Worm (Caenorhabditis elegans) whole organism, late embryonic: ENCODE measurements around the gene faah-2.

ENCODE experiments used
- F13H6.1 ChIP-seq: sonication (generic microtip); optimal IDR thresholded peaks from 2 replicates; lab custom pipeline; 2016; ENCODE audit warnings: missing genetic modification characterization, missing compliant biosample characterization
- K02D7.2 ChIP-seq: sonication (generic microtip); optimal IDR thresholded peaks from 2 replicates; lab custom pipeline; 2017; ENCODE audit warnings: mild to moderate bottlenecking, missing genetic modification characterization, missing compliant biosample characterization
- K09A11.1 ChIP-seq: sonication (generic microtip); optimal IDR thresholded peaks from 2 replicates; lab custom pipeline; 2017; ENCODE audit warnings: antibody characterized with exemption, mild to moderate bottlenecking, missing genetic modification characterization, missing compliant biosample characterization; ENCODE audit not compliant: insufficient read depth
- T23F11.4 ChIP-seq: fragments of 200-800 bp; sonication (Bioruptor generic); optimal IDR thresholded peaks from 2 replicates; lab custom pipeline; 2018; ENCODE audit warnings: mild to moderate bottlenecking, missing genetic modification characterization, missing compliant biosample characterization
- ama-1 ChIP-seq: fragments of 150-350 bp; optimal IDR thresholded peaks from 2 replicates; lab custom pipeline; 2014
- ceh-14 ChIP-seq: sonication (generic microtip); optimal IDR thresholded peaks from 2 replicates; lab custom pipeline; 2016; ENCODE audit warnings: missing genotype, missing genetic modification characterization, missing compliant biosample characterization
- ceh-18 ChIP-seq: sonication (generic microtip); optimal IDR thresholded peaks from 2 replicates; lab custom pipeline; 2016; ENCODE audit warnings: missing genetic modification characterization, missing compliant biosample characterization
- ceh-19 ChIP-seq: fragments of 200-800 bp; sonication (Bioruptor generic); optimal IDR thresholded peaks from 2 replicates; lab custom pipeline; 2018; ENCODE audit warnings: mild to moderate bottlenecking, missing genetic modification characterization, missing compliant biosample characterization
- ceh-2 ChIP-seq: sonication (generic microtip); optimal IDR thresholded peaks from 2 replicates; lab custom pipeline; 2016; ENCODE audit warnings: missing genotype, missing genetic modification characterization, missing compliant biosample characterization
- ceh-30 ChIP-seq: fragments of 150-350 bp; optimal IDR thresholded peaks from 2 replicates; lab custom pipeline; 2014; ENCODE audit warnings: missing biosample characterization, missing genetic modification characterization
- ceh-31 ChIP-seq: sonication (generic microtip); optimal IDR thresholded peaks from 2 replicates; lab custom pipeline; 2016; ENCODE audit warnings: missing genetic modification characterization, missing compliant biosample characterization
- ceh-34 ChIP-seq: sonication (generic microtip); optimal IDR thresholded peaks from 2 replicates; lab custom pipeline; 2016; ENCODE audit warnings: mild to moderate bottlenecking, missing genetic modification characterization, missing compliant biosample characterization
- ceh-6 ChIP-seq: fragments of 200-800 bp; sonication (Bioruptor generic); optimal IDR thresholded peaks from 2 replicates; lab custom pipeline; 2018; ENCODE audit warnings: mild to moderate bottlenecking, missing genetic modification characterization, missing compliant biosample characterization
- che-1 ChIP-seq: sonication (generic microtip); optimal IDR thresholded peaks from 2 replicates; lab custom pipeline; 2016; ENCODE audit warnings: mild to moderate bottlenecking, missing genetic modification characterization, missing compliant biosample characterization
- dmd-4 ChIP-seq: sonication (generic microtip); optimal IDR thresholded peaks from 2 replicates; lab custom pipeline; 2016; ENCODE audit warnings: borderline replicate concordance, missing genetic modification characterization, missing compliant biosample characterization
- ets-4 ChIP-seq: sonication (generic microtip); optimal IDR thresholded peaks from 2 replicates; lab custom pipeline; 2016; ENCODE audit warnings: missing genetic modification characterization, missing compliant biosample characterization
- fax-1 ChIP-seq: sonication (generic microtip); optimal IDR thresholded peaks from 2 replicates; lab custom pipeline; 2016; ENCODE audit warnings: missing genotype, missing genetic modification characterization, missing compliant biosample characterization
- fkh-6 ChIP-seq: sonication (generic microtip); optimal IDR thresholded peaks from 2 replicates; lab custom pipeline; 2016; ENCODE audit warnings: missing genetic modification characterization, missing compliant biosample characterization
- hlh-30 ChIP-seq: sonication (generic microtip); optimal IDR thresholded peaks from 2 replicates; lab custom pipeline; 2017; ENCODE audit warnings: antibody characterized with exemption, missing genetic modification characterization, missing compliant biosample characterization; ENCODE audit not compliant: insufficient read depth
- hlh-6 ChIP-seq: sonication (generic microtip); optimal IDR thresholded peaks from 2 replicates; lab custom pipeline; 2016; ENCODE audit warnings: missing genotype, missing genetic modification characterization, missing compliant biosample characterization
- lim-6 ChIP-seq: sonication (generic microtip); optimal IDR thresholded peaks from 2 replicates; lab custom pipeline; 2016; ENCODE audit warnings: missing genetic modification characterization, missing compliant biosample characterization
- madf-2 ChIP-seq: sonication (generic microtip); optimal IDR thresholded peaks from 2 replicates; lab custom pipeline; 2017; ENCODE audit warnings: missing genetic modification characterization, missing compliant biosample characterization
- mec-3 ChIP-seq: sonication (generic microtip); optimal IDR thresholded peaks from 2 replicates; lab custom pipeline; 2016; ENCODE audit warnings: borderline replicate concordance, missing genetic modification characterization, missing compliant biosample characterization
- nhr-11 ChIP-seq: fragments of 150-350 bp; optimal IDR thresholded peaks from 2 replicates; lab custom pipeline; 2014; ENCODE audit warnings: missing biosample characterization, missing genetic modification characterization
- nhr-232 ChIP-seq: sonication (generic microtip); optimal IDR thresholded peaks from 2 replicates; lab custom pipeline; 2016; ENCODE audit warnings: missing genetic modification characterization, missing compliant biosample characterization
- npax-4 ChIP-seq: sonication (generic microtip); optimal IDR thresholded peaks from 2 replicates; lab custom pipeline; 2016; ENCODE audit warnings: missing genetic modification characterization, missing compliant biosample characterization
- odd-2 ChIP-seq: sonication (generic microtip); optimal IDR thresholded peaks from 2 replicates; lab custom pipeline; 2017; ENCODE audit warnings: antibody characterized with exemption, mild to moderate bottlenecking, missing genetic modification characterization, missing compliant biosample characterization
- pat-9 ChIP-seq: fragments of 200-800 bp; sonication (Bioruptor generic); optimal IDR thresholded peaks from 2 replicates; lab custom pipeline; 2018; ENCODE audit warnings: mild to moderate bottlenecking, missing genetic modification characterization, moderate library complexity, missing compliant biosample characterization
- pros-1 ChIP-seq: fragments of 150-350 bp; optimal IDR thresholded peaks from 2 replicates; lab custom pipeline; 2014; ENCODE audit warnings: missing biosample characterization, missing genetic modification reagents, missing genetic modification characterization
- sdc-2 ChIP-seq: sonication (generic microtip); optimal IDR thresholded peaks from 2 replicates; lab custom pipeline; 2016; ENCODE audit warnings: missing genotype, missing genetic modification characterization, missing compliant biosample characterization
- sox-2 ChIP-seq: fragments of 200-800 bp; sonication (Bioruptor generic); IDR thresholded peaks from 2 replicates; pipeline ENCODE4 v1.3.6; 2022; ENCODE audit warnings: missing genetic modification reagents, missing genetic modification characterization, missing compliant biosample characterization
- syd-9 ChIP-seq: sonication (generic microtip); optimal IDR thresholded peaks from 2 replicates; lab custom pipeline; 2016; ENCODE audit warnings: mild to moderate bottlenecking, missing genetic modification characterization, moderate library complexity, missing compliant biosample characterization
- tbx-7 ChIP-seq: sonication (generic microtip); optimal IDR thresholded peaks from 2 replicates; lab custom pipeline; 2016; ENCODE audit warnings: missing genotype, missing genetic modification characterization, missing compliant biosample characterization
- unc-42 ChIP-seq: sonication (generic microtip); optimal IDR thresholded peaks from 2 replicates; lab custom pipeline; 2016; ENCODE audit warnings: missing genotype, missing genetic modification characterization, missing compliant biosample characterization
- unc-55 ChIP-seq: sonication (generic microtip); optimal IDR thresholded peaks from 2 replicates; lab custom pipeline; 2017; ENCODE audit warnings: missing biosample characterization, missing genetic modification reagents, missing genetic modification characterization
- unc-86 ChIP-seq: sonication (generic microtip); optimal IDR thresholded peaks from 2 replicates; lab custom pipeline; 2016; ENCODE audit warnings: missing genetic modification characterization, missing compliant biosample characterization
- zip-5 ChIP-seq: sonication (generic microtip); optimal IDR thresholded peaks from 2 replicates; lab custom pipeline; 2016; ENCODE audit warnings: missing genetic modification characterization, missing compliant biosample characterization

The faah-2 gene

ce11 chrIV:8152688-8153087 lies 443 bp downstream of the faah-2 start:
- TF ChIP-seq hlh-30 (tag; lab: Kevin White, UChicago) (no peak), ceh-30 (tag; lab: Kevin White, UChicago) (no peak), F13H6.1 (tag; lab: Kevin White, UChicago) (no peak), tbx-7 (no peak), syd-9 (tag; lab: Kevin White, UChicago) (no peak), dmd-4 (tag; lab: Kevin White, UChicago) (no peak), pat-9 (tag; lab: Kevin White, UChicago) (no peak), T23F11.4 (no peak)

DNA sequence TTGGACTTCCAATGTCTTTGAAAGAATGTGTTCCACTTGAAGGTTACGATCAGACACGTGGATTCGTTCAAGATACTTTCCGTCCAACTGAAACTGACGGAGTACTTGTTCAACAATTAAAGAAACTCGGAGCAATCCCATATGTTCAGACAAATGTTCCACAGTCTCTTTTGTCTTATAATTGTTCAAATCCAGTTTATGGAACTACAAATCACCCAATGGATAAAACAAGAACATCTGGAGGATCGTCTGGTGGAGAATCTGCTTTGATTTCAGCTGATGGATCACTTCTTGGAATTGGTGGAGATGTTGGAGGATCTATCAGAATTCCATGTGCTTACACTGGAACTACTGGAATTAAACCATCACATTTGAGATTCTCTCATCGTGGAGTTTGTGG lies 918 bp downstream of the faah-2 start:
- no peak for TF ChIP-seq unc-55 (GFP tag; lab: Kevin White, UChicago)
- no peak for TF ChIP-seq pat-9 (tag; lab: Kevin White, UChicago)
- TF ChIP-seq ceh-6 (GFP tag; lab: Kevin White, UChicago), result no peak
- TF ChIP-seq K09A11.1, result no peak
- no peak for TF ChIP-seq hlh-6
- TF ChIP-seq mec-3 (tag; lab: Kevin White, UChicago), result no peak
- no peak for TF ChIP-seq madf-2 (tag; lab: Kevin White, UChicago)

DNA sequence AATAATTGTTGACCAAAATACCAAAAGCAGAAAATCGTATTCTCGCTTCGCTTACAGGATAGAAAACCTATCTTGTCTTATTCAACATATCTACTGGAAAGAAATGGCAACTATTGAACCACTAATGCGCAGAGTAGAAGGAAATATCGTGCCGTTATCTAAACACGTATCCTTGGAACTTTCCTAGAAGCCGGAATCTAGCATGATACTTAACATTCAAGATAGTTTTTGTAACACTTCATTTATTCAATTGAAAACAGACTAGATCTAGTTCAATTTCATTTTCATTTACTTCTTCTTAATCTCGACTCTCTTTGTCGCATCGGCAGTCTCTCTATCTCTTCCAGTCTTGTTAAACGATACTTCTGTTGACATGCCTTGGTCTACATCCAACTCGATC lies 2.7 kb downstream of the faah-2 start:
- TF ChIP-seq hlh-6, result no peak
- no peak for TF ChIP-seq nhr-232 (tag; lab: Kevin White, UChicago)
- TF ChIP-seq ceh-18 (tag; lab: Kevin White, UChicago), result no peak
- TF ChIP-seq ama-1 (lab: Kevin White, UChicago), result no peak
- no peak for TF ChIP-seq ceh-14 (tag; lab: Kevin White, UChicago)
- no peak for TF ChIP-seq unc-42 (tag; lab: Kevin White, UChicago)
- no peak for TF ChIP-seq pros-1 (tag; lab: Kevin White, UChicago)
- TF ChIP-seq ceh-19 (GFP tag; lab: Kevin White, UChicago), result no peak
- TF ChIP-seq zip-5 (tag; lab: Kevin White, UChicago), result no peak
- no peak for TF ChIP-seq syd-9 (tag; lab: Kevin White, UChicago)
- no peak for TF ChIP-seq fax-1 (tag; lab: Kevin White, UChicago)
- no peak for TF ChIP-seq che-1 (tag; lab: Kevin White, UChicago)
- TF ChIP-seq pat-9 (tag; lab: Kevin White, UChicago), result no peak
- no peak for TF ChIP-seq sox-2
- no peak for TF ChIP-seq ceh-34 (tag; lab: Kevin White, UChicago)
- no peak for TF ChIP-seq fkh-6
- no peak for TF ChIP-seq ets-4 (tag; lab: Kevin White, UChicago)

DNA sequence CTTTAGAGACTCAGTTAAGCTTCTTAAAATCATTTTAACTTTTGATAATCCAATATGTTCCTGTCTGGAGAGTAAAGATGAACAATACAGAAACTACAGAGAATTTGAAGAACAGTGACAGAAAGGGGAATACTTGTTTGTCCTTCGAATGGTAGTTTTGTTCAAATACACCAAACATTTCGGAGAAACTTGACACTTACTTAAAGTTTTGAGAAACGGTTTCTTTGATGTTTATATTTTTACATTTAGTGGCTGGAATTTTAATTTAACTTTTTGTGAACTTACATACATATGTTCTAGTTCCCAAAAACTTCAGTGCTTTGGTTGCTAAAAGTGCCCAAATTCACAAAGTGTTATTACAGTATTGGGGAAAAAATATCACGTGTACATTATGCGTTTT lies 4.9 kb downstream of the faah-2 start, which contains the start of gene B0218.5:
TSS of gene B0218.5 (minus strand) at position 101 of the 400 bp plus-strand sequence.
- TF ChIP-seq sdc-2 (tag; lab: Kevin White, UChicago) (no peak), pros-1 (tag; lab: Kevin White, UChicago) (no peak), unc-86 (tag; lab: Kevin White, UChicago) (no peak), lim-6 (no peak), odd-2 (tag; lab: Kevin White, UChicago) (no peak), F13H6.1 (tag; lab: Kevin White, UChicago) (no peak), fkh-6 (no peak), ama-1 (lab: Kevin White, UChicago) (no peak), K02D7.2 (tag; lab: Kevin White, UChicago) (no peak), ceh-31 (tag; lab: Kevin White, UChicago) (no peak), ceh-18 (tag; lab: Kevin White, UChicago) (no peak), fax-1 (tag; lab: Kevin White, UChicago) (no peak), nhr-11 (no peak), npax-4 (tag; lab: Kevin White, UChicago) (no peak), ceh-2 (tag; lab: Kevin White, UChicago) (no peak), hlh-6 (no peak), zip-5 (tag; lab: Kevin White, UChicago) (no peak)
